Worm (Caenorhabditis elegans): Measurements from ENCODE around the gene glb-13.

Gene glb-13

ce11 chrX:12407297-12407696, 29.1 kb upstream of the glb-13 start (continued):
- TF ChIP-seq dmd-4 (tag; optimal IDR thresholded peaks at IDR 0.05; ENCODE audit: borderline replicate concordance): no peak
- no peak for TF ChIP-seq unc-86 (tag; optimal IDR thresholded peaks at IDR 0.05)
- TF ChIP-seq unc-42 (tag; optimal IDR thresholded peaks at IDR 0.05): peak; percentile 100
- TF ChIP-seq unc-55 (GFP tag; optimal IDR thresholded peaks at IDR 0.05): no peak
- TF ChIP-seq ref-2 (tag; optimal IDR thresholded peaks at IDR 0.05): peak; percentile 57
- peak; percentile 16 for TF ChIP-seq syd-9 (tag; optimal IDR thresholded peaks at IDR 0.05)
- TF ChIP-seq fkh-10 (GFP tag; optimal IDR thresholded peaks at IDR 0.05): peak; percentile 19
- peak; percentile 8 for TF ChIP-seq sdc-2 (tag; optimal IDR thresholded peaks at IDR 0.05)

ce11 chrX:12406592-12406991, 28.4 kb upstream of the glb-13 start:
- TF ChIP-seq hlh-30 (tag; optimal IDR thresholded peaks at IDR 0.05; ENCODE audit: insufficient read depth) (no peak), ahr-1 (tag; optimal IDR thresholded peaks at IDR 0.05) (no peak), npax-4 (tag; optimal IDR thresholded peaks at IDR 0.05) (no peak), tbx-7 (tag; optimal IDR thresholded peaks at IDR 0.05) (no peak), pax-1 (tag; optimal IDR thresholded peaks at IDR 0.05) (no peak), nhr-11 (tag; optimal IDR thresholded peaks at IDR 0.05) (no peak), ceh-19 (GFP tag; optimal IDR thresholded peaks at IDR 0.05) (no peak), sox-2 (GFP tag; IDR thresholded peaks at IDR 0.05) (no peak), ztf-16 (tag; optimal IDR thresholded peaks at IDR 0.05) (no peak), dve-1 (tag; optimal IDR thresholded peaks at IDR 0.05) (no peak), dmd-4 (tag; optimal IDR thresholded peaks at IDR 0.05; ENCODE audit: borderline replicate concordance) (no peak), pha-2 (tag; optimal IDR thresholded peaks at IDR 0.05) (no peak), pros-1 (tag; optimal IDR thresholded peaks at IDR 0.05) (no peak), sox-4 (tag; optimal IDR thresholded peaks at IDR 0.05) (no peak), fkh-10 (GFP tag; optimal IDR thresholded peaks at IDR 0.05) (no peak), C38D4.7 (GFP tag; optimal IDR thresholded peaks at IDR 0.05) (no peak), hlh-13 (GFP tag; optimal IDR thresholded peaks at IDR 0.05) (no peak), ref-2 (tag; optimal IDR thresholded peaks at IDR 0.05) (no peak), ceh-34 (tag; optimal IDR thresholded peaks at IDR 0.05) (no peak), ceh-30 (tag; optimal IDR thresholded peaks at IDR 0.05) (no peak)

- TF ChIP-seq pag-3 (tag; optimal IDR thresholded peaks at IDR 0.05; ENCODE audit: borderline replicate concordance) (no peak), ceh-18 (tag; optimal IDR thresholded peaks at IDR 0.05) (peak; percentile 3), hlh-8 (tag; optimal IDR thresholded peaks at IDR 0.05) (no peak), rnt-1 (tag; optimal IDR thresholded peaks at IDR 0.05) (peak; percentile 8)
These were observed 27.8 kb upstream of the glb-13 start for ce11 chrX:12406037-12406436.

- TF ChIP-seq ceh-22 (tag; optimal IDR thresholded peaks at IDR 0.05) (no peak), unc-3 (GFP tag; conservative IDR thresholded peaks at IDR 0.05) (0 out of 2 replicates have a peak, but pooled peaks have one; percentile 29), unc-3 (tag; optimal IDR thresholded peaks at IDR 0.05) (peak; percentile 35)
These were observed 26.5 kb upstream of the glb-13 start for ce11 chrX:12404729-12405128.

ce11 chrX:12393786-12394308, 15.7 kb upstream of the glb-13 start, which contains the start of gene F17E5.2:
F17E5.2 (plus strand) TSS chrX:12394258.
- TF ChIP-seq gmeb-2 (tag; optimal IDR thresholded peaks at IDR 0.05): no peak
- TF ChIP-seq ceh-18 (tag; optimal IDR thresholded peaks at IDR 0.05): peak; percentile 84
- no peak; the same call in 1 of the 2 replicates for TF ChIP-seq unc-3 (GFP tag; conservative IDR thresholded peaks at IDR 0.05)
- no peak for TF ChIP-seq unc-3 (tag; optimal IDR thresholded peaks at IDR 0.05)
- no peak for TF ChIP-seq pqm-1 (tag; optimal IDR thresholded peaks at IDR 0.05)
- TF ChIP-seq odd-2 (tag; optimal IDR thresholded peaks at IDR 0.05): no peak
- no peak for TF ChIP-seq lim-6 (tag; optimal IDR thresholded peaks at IDR 0.05)
- peak; percentile 18 for TF ChIP-seq pat-9 (tag; optimal IDR thresholded peaks at IDR 0.05)
- TF ChIP-seq ceh-34 (tag; optimal IDR thresholded peaks at IDR 0.05): peak; percentile 77
- peak; percentile 32 for TF ChIP-seq hlh-30 (tag; optimal IDR thresholded peaks at IDR 0.05; ENCODE audit: insufficient read depth)
- TF ChIP-seq unc-55 (GFP tag; optimal IDR thresholded peaks at IDR 0.05): peak; percentile 71
- no peak for TF ChIP-seq eyg-1 (tag; optimal IDR thresholded peaks at IDR 0.05)
- no peak for TF ChIP-seq K09A11.1 (tag; optimal IDR thresholded peaks at IDR 0.05; ENCODE audit: insufficient read depth)
- TF ChIP-seq ztf-16 (tag; optimal IDR thresholded peaks at IDR 0.05): no peak
- TF ChIP-seq ceh-45 (GFP tag; IDR thresholded peaks at IDR 0.05): no peak
- no peak for TF ChIP-seq hlh-15 (tag; optimal IDR thresholded peaks at IDR 0.05)
- TF ChIP-seq pax-1 (tag; optimal IDR thresholded peaks at IDR 0.05): no peak
- TF ChIP-seq pros-1 (tag; optimal IDR thresholded peaks at IDR 0.05): peak; percentile 78
- TF ChIP-seq nfya-1 (tag; optimal IDR thresholded peaks at IDR 0.05): peak; percentile 85
- no peak for TF ChIP-seq sox-4 (tag; optimal IDR thresholded peaks at IDR 0.05)
- TF ChIP-seq T23F11.4 (GFP tag; optimal IDR thresholded peaks at IDR 0.05): no peak
- TF ChIP-seq ceh-31 (tag; optimal IDR thresholded peaks at IDR 0.05): peak; percentile 77
